Worm (Caenorhabditis elegans) whole organism, mixed stage, embryonic: ENCODE results near the gene hipr-1.

ENCODE experiments used
- M03D4.4 ChIP-seq: sonication (generic microtip); optimal IDR thresholded peaks from 2 replicates; lab custom pipeline; 2017; ENCODE audit warnings: mild to moderate bottlenecking, missing genetic modification characterization, missing compliant biosample characterization
- ces-1 ChIP-seq: fragments of 150-350 bp; optimal IDR thresholded peaks from 2 replicates; lab custom pipeline; 2014; ENCODE audit warnings: missing biosample characterization, missing genetic modification reagents, missing genetic modification characterization
- unc-39 ChIP-seq: fragments of 150-350 bp; optimal IDR thresholded peaks from 2 replicates; lab custom pipeline; 2014; ENCODE audit warnings: missing biosample characterization, missing genetic modification characterization

DNA sequence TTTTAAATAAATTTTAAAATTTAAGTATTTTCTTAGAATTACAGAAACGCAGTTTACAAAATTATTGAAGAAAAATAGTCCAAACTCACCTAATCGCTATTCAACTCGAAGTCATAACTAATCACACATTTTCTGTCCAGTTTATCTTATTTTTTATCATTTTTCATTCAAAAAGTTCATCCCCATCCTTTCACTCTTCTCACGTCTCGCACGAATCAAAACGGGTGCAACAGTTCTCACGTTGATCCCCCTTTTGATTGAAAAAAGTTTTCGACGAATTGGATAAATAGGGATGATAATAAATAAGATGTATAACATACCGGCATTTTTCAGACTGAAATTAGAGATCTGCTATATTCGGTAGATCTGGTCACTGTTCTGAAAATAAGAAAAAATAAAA is 10.3 kb upstream of the hipr-1 start:
- TF ChIP-seq unc-39 = no peak
- no peak for TF ChIP-seq ces-1 (GFP tag; lab: Kevin White, UChicago)
- TF ChIP-seq M03D4.4 (tag; lab: Kevin White, UChicago) = no peak
